Fruit fly (Drosophila melanogaster) whole organism, embryonic: Measurements from ENCODE around the gene gry.

Experiments
- Ada2b ChIP-seq: fragments of 200-800 bp; sonication (Bioruptor generic); IDR thresholded peaks from 2 replicates; pipeline ENCODE4 v1.3.6; 2022; ENCODE audit warnings: missing biosample characterization, missing genetic modification characterization
- Aef1 ChIP-seq: fragments of 200-800 bp; sonication (Bioruptor generic); IDR thresholded peaks from 3 replicates; pipeline ENCODE4 v1.3.6; 2022; ENCODE audit warnings: missing biosample characterization, missing genetic modification characterization
- Blimp-1 ChIP-seq: fragments of 200-800 bp; sonication (Bioruptor generic); optimal IDR thresholded peaks from 3 replicates; lab custom pipeline; 2018; ENCODE audit warnings: missing biosample characterization, missing genetic modification characterization, mild to moderate bottlenecking, moderate library complexity, missing genetic modification reagents
- CG11398 ChIP-seq: fragments of 200-800 bp; sonication (Bioruptor generic); optimal IDR thresholded peaks from 2 replicates; lab custom pipeline; 2016; ENCODE audit warnings: missing biosample characterization, missing genetic modification characterization
- CG11504 ChIP-seq: fragments of 200-800 bp; sonication (Bioruptor generic); optimal IDR thresholded peaks from 3 replicates; lab custom pipeline; 2019; ENCODE audit warnings: missing biosample characterization, mild to moderate bottlenecking, missing genetic modification characterization, moderate library complexity
- CG11695 ChIP-seq: fragments of 200-800 bp; sonication (Bioruptor generic); IDR thresholded peaks from 3 replicates; pipeline ENCODE4 v1.3.6; 2022; ENCODE audit warnings: missing biosample characterization, missing genetic modification characterization
- CG12236 ChIP-seq: fragments of 200-800 bp; sonication (Bioruptor generic); optimal IDR thresholded peaks from 2 replicates; lab custom pipeline; 2016; ENCODE audit warnings: missing biosample characterization, missing genetic modification characterization
- CG13424 ChIP-seq: fragments of 200-800 bp; sonication (Bioruptor generic); optimal IDR thresholded peaks from 2 replicates; lab custom pipeline; 2019; ENCODE audit warnings: missing biosample characterization, mild to moderate bottlenecking, missing genetic modification characterization, moderate library complexity
- CG17328 ChIP-seq: fragments of 200-800 bp; sonication (Bioruptor generic); IDR thresholded peaks from 2 replicates; pipeline ENCODE4 v1.3.6; 2022; ENCODE audit warnings: missing biosample characterization, missing genetic modification characterization
- CG17802 ChIP-seq: fragments of 200-800 bp; sonication (Bioruptor generic); optimal IDR thresholded peaks from 2 replicates; lab custom pipeline; 2018; ENCODE audit warnings: missing biosample characterization, mild to moderate bottlenecking, missing genetic modification characterization, moderate library complexity
- CG18476 ChIP-seq: fragments of 200-800 bp; sonication (Bioruptor generic); optimal IDR thresholded peaks from 2 replicates; lab custom pipeline; 2016; ENCODE audit warnings: missing biosample characterization, mild to moderate bottlenecking, missing genetic modification characterization
- CG2129 ChIP-seq: fragments of 200-800 bp; sonication (Bioruptor generic); IDR thresholded peaks from 2 replicates; pipeline ENCODE4 v1.3.6; 2022; ENCODE audit warnings: missing biosample characterization, missing genetic modification characterization; ENCODE audit not compliant: partially characterized antibody
- CG4360 ChIP-seq: fragments of 200-800 bp; sonication (Bioruptor generic); IDR thresholded peaks from 2 replicates; pipeline ENCODE4 v1.3.6; 2022; ENCODE audit warnings: missing biosample characterization, missing genetic modification characterization
- CG5953 ChIP-seq: fragments of 200-800 bp; sonication (Bioruptor generic); IDR thresholded peaks from 2 replicates; pipeline ENCODE4 v1.3.6; 2022; ENCODE audit warnings: missing biosample characterization, missing genetic modification characterization
- CG6272 ChIP-seq: fragments of 200-800 bp; sonication (Bioruptor generic); IDR thresholded peaks from 2 replicates; pipeline ENCODE4 v1.3.6; 2022; ENCODE audit warnings: missing biosample characterization, missing genetic modification characterization
- CG7372 ChIP-seq: fragments of 200-800 bp; sonication (Bioruptor generic); IDR thresholded peaks from 2 replicates; pipeline ENCODE4 v1.3.6; 2022; ENCODE audit warnings: missing biosample characterization, missing genetic modification characterization
- CG8944 ChIP-seq: fragments of 200-800 bp; sonication (Bioruptor generic); optimal IDR thresholded peaks from 3 replicates; lab custom pipeline; 2016; ENCODE audit warnings: missing biosample characterization, missing genetic modification characterization
- CoRest ChIP-seq: fragments of 200-800 bp; sonication (Bioruptor generic); optimal IDR thresholded peaks from 3 replicates; lab custom pipeline; 2018; ENCODE audit warnings: missing biosample characterization, mild to moderate bottlenecking, missing genetic modification characterization, moderate library complexity
- D ChIP-seq, 2 experiments: fragments of 200-800 bp in 1 of 2; fragments of >200 bp in 1 of 2; sonication (Bioruptor generic) in 1 of 2; optimal IDR thresholded peaks; 2 replicates in 1 of 2; 3 replicates in 1 of 2; lab custom pipeline; 2017; ENCODE audit warnings: mild to moderate bottlenecking in 1 of 2, missing biosample characterization in 1 of 2, missing genetic modification characterization in 1 of 2, missing genetic modification reagents in 1 of 2
- Dbx ChIP-seq: fragments of 200-800 bp; sonication (Bioruptor generic); IDR thresholded peaks from 3 replicates; pipeline ENCODE4 v1.3.6; 2022; ENCODE audit warnings: missing biosample characterization, missing genetic modification characterization
- E2f1 ChIP-seq: fragments of 200-800 bp; sonication (Bioruptor generic); IDR thresholded peaks from 2 replicates; pipeline ENCODE4 v1.3.6; 2022; ENCODE audit warnings: missing biosample characterization, missing genetic modification characterization
- Ets97D ChIP-seq: fragments of 200-800 bp; sonication (Bioruptor generic); optimal IDR thresholded peaks from 3 replicates; lab custom pipeline; 2016; ENCODE audit warnings: missing biosample characterization, missing genetic modification characterization
- Gug ChIP-seq: fragments of 200-800 bp; sonication (Bioruptor generic); IDR thresholded peaks from 4 replicates; pipeline ENCODE4 v1.3.6; 2022; ENCODE audit warnings: missing biosample characterization, missing genetic modification characterization
- Hmr ChIP-seq: fragments of 200-800 bp; sonication (Bioruptor generic); optimal IDR thresholded peaks from 3 replicates; lab custom pipeline; 2017; ENCODE audit warnings: mild to moderate bottlenecking, missing biosample characterization, missing genetic modification reagents, missing genetic modification characterization
- Meics ChIP-seq: fragments of 200-800 bp; sonication (Bioruptor generic); optimal IDR thresholded peaks from 2 replicates; lab custom pipeline; 2017; ENCODE audit warnings: missing biosample characterization, mild to moderate bottlenecking, missing genetic modification characterization
- NfI ChIP-seq: fragments of 200-800 bp; sonication (Bioruptor generic); optimal IDR thresholded peaks from 3 replicates; lab custom pipeline; 2018; ENCODE audit warnings: missing biosample characterization, mild to moderate bottlenecking, missing genetic modification characterization, moderate library complexity
- Opbp ChIP-seq: fragments of 200-800 bp; sonication (Bioruptor generic); IDR thresholded peaks from 3 replicates; pipeline ENCODE4 v1.3.6; 2022; ENCODE audit warnings: missing biosample characterization, missing genetic modification characterization; ENCODE audit not compliant: partially characterized antibody
- Pdp1 ChIP-seq, 2 experiments: fragments of 200-800 bp; sonication (Bioruptor generic); optimal IDR thresholded peaks; 3 replicates each; lab custom pipeline; 2016; ENCODE audit warnings: missing biosample characterization in 2 of 2, missing genetic modification characterization in 2 of 2, mild to moderate bottlenecking in 1 of 2, moderate library complexity in 1 of 2
- Sox100B ChIP-seq: fragments of 200-800 bp; sonication (Bioruptor generic); optimal IDR thresholded peaks from 3 replicates; lab custom pipeline; 2018; ENCODE audit warnings: missing biosample characterization, mild to moderate bottlenecking, missing genetic modification characterization
- ac ChIP-seq: fragments of 200-800 bp; sonication (Bioruptor generic); optimal IDR thresholded peaks from 3 replicates; lab custom pipeline; 2017; ENCODE audit warnings: missing biosample characterization, mild to moderate bottlenecking, missing genetic modification characterization
- btn ChIP-seq: fragments of 200-800 bp; sonication (Bioruptor generic); optimal IDR thresholded peaks from 2 replicates; lab custom pipeline; 2016; ENCODE audit warnings: missing biosample characterization, missing genetic modification characterization
- ci ChIP-seq: fragments of 200-800 bp; sonication (Bioruptor generic); IDR thresholded peaks from 3 replicates; pipeline ENCODE4 v1.3.6; 2022; ENCODE audit warnings: missing biosample characterization, missing genetic modification characterization
- crp ChIP-seq, 2 experiments: fragments of 200-800 bp; sonication (Bioruptor generic); optimal IDR thresholded peaks; 2 replicates in 1 of 2; 3 replicates in 1 of 2; lab custom pipeline; 2017; ENCODE audit warnings: missing biosample characterization in 2 of 2, missing genetic modification characterization in 2 of 2, mild to moderate bottlenecking in 1 of 2, moderate library complexity in 1 of 2
- cwo ChIP-seq: fragments of 200-800 bp; sonication (Bioruptor generic); optimal IDR thresholded peaks from 3 replicates; lab custom pipeline; 2017; ENCODE audit warnings: missing biosample characterization, missing genetic modification characterization, mild to moderate bottlenecking, moderate library complexity, missing genetic modification reagents
- danr ChIP-seq: fragments of 200-800 bp; sonication (Bioruptor generic); IDR thresholded peaks from 2 replicates; pipeline ENCODE4 v1.3.6; 2022; ENCODE audit warnings: missing biosample characterization, missing genetic modification characterization
- gce ChIP-seq: fragments of 200-800 bp; sonication (Bioruptor generic); IDR thresholded peaks from 3 replicates; pipeline ENCODE4 v1.3.6; 2022; ENCODE audit warnings: missing biosample characterization, missing genetic modification characterization
- ind ChIP-seq: fragments of 200-800 bp; sonication (Bioruptor generic); optimal IDR thresholded peaks from 3 replicates; lab custom pipeline; 2016; ENCODE audit warnings: missing biosample characterization, missing genetic modification characterization
- jing ChIP-seq: fragments of 200-800 bp; sonication (Bioruptor generic); optimal IDR thresholded peaks from 2 replicates; lab custom pipeline; 2018; ENCODE audit warnings: missing biosample characterization, mild to moderate bottlenecking, missing genetic modification characterization
- kah ChIP-seq: fragments of 200-800 bp; sonication (Bioruptor generic); optimal IDR thresholded peaks from 2 replicates; lab custom pipeline; 2018; ENCODE audit warnings: missing biosample characterization, mild to moderate bottlenecking, missing genetic modification characterization
- ken ChIP-seq: fragments of 200-800 bp; sonication (Bioruptor generic); IDR thresholded peaks from 3 replicates; pipeline ENCODE4 v1.3.6; 2022; ENCODE audit warnings: missing biosample characterization, missing genetic modification characterization
- mam ChIP-seq: fragments of 200-800 bp; sonication (Bioruptor generic); optimal IDR thresholded peaks from 3 replicates; lab custom pipeline; 2016; ENCODE audit warnings: missing biosample characterization, missing genetic modification characterization
- nau ChIP-seq: fragments of 200-800 bp; sonication (Bioruptor generic); optimal IDR thresholded peaks from 3 replicates; lab custom pipeline; 2017; ENCODE audit warnings: missing biosample characterization, mild to moderate bottlenecking, missing genetic modification characterization, missing genetic modification reagents
- sd ChIP-seq: fragments of 200-800 bp; sonication (Bioruptor generic); optimal IDR thresholded peaks from 3 replicates; lab custom pipeline; 2018; ENCODE audit warnings: missing biosample characterization, mild to moderate bottlenecking, missing genetic modification characterization, moderate library complexity
- slbo ChIP-seq: fragments of 200-800 bp; sonication (Bioruptor generic); IDR thresholded peaks from 2 replicates; pipeline ENCODE4 v1.3.6; 2022; ENCODE audit warnings: missing biosample characterization, missing genetic modification characterization
- so ChIP-seq: fragments of 200-800 bp; sonication (Bioruptor generic); IDR thresholded peaks from 3 replicates; pipeline ENCODE4 v1.3.6; 2022; ENCODE audit warnings: missing biosample characterization, missing genetic modification characterization
- stwl ChIP-seq: fragments of 200-800 bp; sonication (Bioruptor generic); optimal IDR thresholded peaks from 3 replicates; lab custom pipeline; 2018; ENCODE audit warnings: missing biosample characterization, mild to moderate bottlenecking, missing genetic modification characterization, moderate library complexity
- sug ChIP-seq: fragments of 200-800 bp; optimal IDR thresholded peaks from 2 replicates; lab custom pipeline; 2019; ENCODE audit warnings: missing biosample characterization, mild to moderate bottlenecking, missing genetic modification characterization, moderate library complexity
- trem ChIP-seq: fragments of 200-800 bp; optimal IDR thresholded peaks from 3 replicates; lab custom pipeline; 2019; ENCODE audit warnings: missing biosample characterization, mild to moderate bottlenecking, missing genetic modification characterization, moderate library complexity
- tup ChIP-seq: fragments of 200-800 bp; sonication (Bioruptor generic); optimal IDR thresholded peaks from 2 replicates; lab custom pipeline; 2016; ENCODE audit warnings: missing biosample characterization, mild to moderate bottlenecking, missing genetic modification characterization, moderate library complexity
- zf30C ChIP-seq: fragments of 200-800 bp; sonication (Bioruptor generic); optimal IDR thresholded peaks from 3 replicates; lab custom pipeline; 2018; ENCODE audit warnings: missing biosample characterization, mild to moderate bottlenecking, missing genetic modification characterization

The gry gene

dm6 chr3L:3194059-3194458 is 4.8 kb upstream of the gry start (continued):
- TF ChIP-seq NfI, result peak; percentile 93
- TF ChIP-seq Opbp, result no peak
- no peak for TF ChIP-seq btn (GFP tag; lab: Kevin White, UChicago)
- peak; percentile 78 for TF ChIP-seq CG17802 (tag; lab: Kevin White, UChicago)
- peak; percentile 79 for TF ChIP-seq sd (tag; lab: Kevin White, UChicago)
- TF ChIP-seq Aef1 (GFP tag; lab: Robert Waterston, UW), result peak; percentile 93
- TF ChIP-seq tup (GFP tag; lab: Kevin White, UChicago), result peak; percentile 77
- no peak for TF ChIP-seq zf30C
- TF ChIP-seq CG12236, result no peak
- peak in 1 of 2 experiments; percentile 53 for TF ChIP-seq crp (GFP tag; optimal IDR thresholded peaks at IDR 0.05; lab: Kevin White, UChicago)
- TF ChIP-seq kah (GFP tag; lab: Kevin White, UChicago), result peak; percentile 88
- TF ChIP-seq CG7372 (GFP tag; lab: Robert Waterston, UW), result peak; percentile 92
- TF ChIP-seq ind (GFP tag; lab: Kevin White, UChicago), result peak; percentile 88
- TF ChIP-seq CoRest (tag; lab: Kevin White, UChicago), result peak; percentile 92
- TF ChIP-seq sug (tag; lab: Kevin White, UChicago), result peak; percentile 75
- TF ChIP-seq jing (GFP tag; lab: Kevin White, UChicago), result peak; percentile 82
- peak; percentile 81 for TF ChIP-seq CG6272 (GFP tag; lab: Robert Waterston, UW)
- TF ChIP-seq CG5953 (GFP tag; lab: Robert Waterston, UW), result peak; percentile 93
- TF ChIP-seq CG11398 (GFP tag; lab: Kevin White, UChicago), result peak; percentile 13
- TF ChIP-seq CG17328, result peak; percentile 96
- TF ChIP-seq E2f1 (GFP tag; lab: Robert Waterston, UW), result peak; percentile 94
- peak; percentile 97 for TF ChIP-seq CG11695 (GFP tag; lab: Robert Waterston, UW)
- no peak for TF ChIP-seq CG2129 (GFP tag; lab: Robert Waterston, UW)
- TF ChIP-seq CG8944 (GFP tag; lab: Kevin White, UChicago), result peak; percentile 31
- TF ChIP-seq Pdp1 (GFP tag; optimal IDR thresholded peaks at IDR 0.05; lab: Kevin White, UChicago), result peak; percentile 55
- TF ChIP-seq CG18476 (GFP tag; lab: Kevin White, UChicago), result peak; percentile 86
- peak; percentile 93 for TF ChIP-seq CG13424 (tag; lab: Kevin White, UChicago)

- peak; percentile 67 for TF ChIP-seq Ets97D (GFP tag; lab: Kevin White, UChicago)
- TF ChIP-seq ac (GFP tag; lab: Kevin White, UChicago), result no peak
- TF ChIP-seq CG4360 (GFP tag; lab: Robert Waterston, UW), result no peak
- no peak for TF ChIP-seq so
- TF ChIP-seq trem (tag; lab: Kevin White, UChicago), result peak; percentile 76
- no peak for TF ChIP-seq Sox100B (GFP tag; lab: Kevin White, UChicago)
- no peak for TF ChIP-seq Blimp-1 (GFP tag; lab: Kevin White, UChicago)
- TF ChIP-seq Ada2b (GFP tag; lab: Robert Waterston, UW), result 0 out of 2 replicates have a peak, but pooled peaks have one; percentile 28
- TF ChIP-seq D (optimal IDR thresholded peaks at IDR 0.05; lab: Kevin White, UChicago), result no peak
- TF ChIP-seq D (GFP tag; optimal IDR thresholded peaks at IDR 0.05; lab: Kevin White, UChicago), result no peak
- peak; percentile 38 for TF ChIP-seq Meics (GFP tag; lab: Kevin White, UChicago)
- TF ChIP-seq nau, result no peak
- peak in 1 of 2 experiments; percentile 47 for TF ChIP-seq Pdp1 (GFP tag; optimal IDR thresholded peaks at IDR 0.05; lab: Kevin White, UChicago)
- TF ChIP-seq stwl, result peak; percentile 43
- TF ChIP-seq ken (GFP tag; lab: Robert Waterston, UW), result no peak
- peak; percentile 5; the same call in 1 of the 4 replicates for TF ChIP-seq Gug (GFP tag; lab: Robert Waterston, UW)
- TF ChIP-seq CG11504 (tag; lab: Kevin White, UChicago), result peak; percentile 32
- peak; percentile 57; the same call in 2 of the 3 replicates for TF ChIP-seq Dbx (GFP tag; lab: Robert Waterston, UW)
- TF ChIP-seq cwo (GFP tag; lab: Kevin White, UChicago), result no peak
- TF ChIP-seq Hmr (GFP tag; lab: Kevin White, UChicago), result peak; percentile 27
- TF ChIP-seq ci (GFP tag; lab: Robert Waterston, UW), result peak; percentile 50; the same call in 1 of the 3 replicates
- TF ChIP-seq danr (GFP tag; lab: Robert Waterston, UW), result no peak
- TF ChIP-seq gce (GFP tag; lab: Robert Waterston, UW), result no peak
- TF ChIP-seq mam (GFP tag; lab: Kevin White, UChicago), result peak; percentile 62
- TF ChIP-seq slbo (GFP tag; lab: Robert Waterston, UW), result peak; percentile 63; the same call in 1 of the 2 replicates
Measured at dm6 chr3L:3197464-3197863, 1.4 kb upstream of the gry start, which contains the start of gene CG14966. Gene CG14966, minus strand, starts transcription at chr3L:3197631.
